Worm (Caenorhabditis elegans): ENCODE results near the gene gta-1.

ce11 chrIV:10177779-10178178 is 2.7 kb upstream of the gta-1 start, which contains the start of gene mspn-1:
- TF ChIP-seq T23F11.4 (GFP tag; optimal IDR thresholded peaks at IDR 0.05) = no peak
- TF ChIP-seq ets-4 (tag; optimal IDR thresholded peaks at IDR 0.05) = no peak
- TF ChIP-seq pha-2 (tag; optimal IDR thresholded peaks at IDR 0.05) = no peak

All from whole organism, late embryonic.